Worm (Caenorhabditis elegans) whole organism, L3 larva: ENCODE measurements around the gene W03F8.6.

ENCODE experiments used
- R02D3.7 ChIP-seq: fragments of 150-350 bp; optimal IDR thresholded peaks from 2 replicates; lab custom pipeline; 2014; ENCODE audit warnings: missing biosample characterization, missing genetic modification characterization
- aly-2 ChIP-seq: fragments of 150-350 bp; optimal IDR thresholded peaks from 2 replicates; lab custom pipeline; 2014; ENCODE audit warnings: missing biosample characterization, missing genetic modification characterization
- ama-1 ChIP-seq: fragments of 150-350 bp; optimal IDR thresholded peaks from 2 replicates; lab custom pipeline; 2018
- ceh-28 ChIP-seq: fragments of 150-350 bp; optimal IDR thresholded peaks from 2 replicates; lab custom pipeline; 2014; ENCODE audit warnings: missing biosample characterization, missing genetic modification reagents, missing genetic modification characterization
- ceh-9 ChIP-seq: sonication (generic microtip); optimal IDR thresholded peaks from 2 replicates; lab custom pipeline; 2018; ENCODE audit warnings: missing biosample characterization, missing genetic modification characterization
- elt-2 ChIP-seq: sonication (generic microtip); optimal IDR thresholded peaks from 2 replicates; lab custom pipeline; 2016; ENCODE audit warnings: missing genetic modification reagents, mild to moderate bottlenecking, missing genetic modification characterization, missing compliant biosample characterization
- fkh-10 ChIP-seq: sonication (generic microtip); optimal IDR thresholded peaks from 2 replicates; lab custom pipeline; 2017; ENCODE audit warnings: missing biosample characterization, missing genetic modification reagents, missing genetic modification characterization
- fos-1 ChIP-seq: fragments of 150-350 bp; optimal IDR thresholded peaks from 2 replicates; lab custom pipeline; 2014; ENCODE audit warnings: missing biosample characterization, missing genetic modification characterization
- lin-15B ChIP-seq: fragments of 150-350 bp; optimal IDR thresholded peaks from 2 replicates; lab custom pipeline; 2014; ENCODE audit warnings: missing biosample characterization, missing genetic modification characterization
- lin-39 ChIP-seq: fragments of 150-350 bp; optimal IDR thresholded peaks from 2 replicates; lab custom pipeline; 2018; ENCODE audit warnings: missing biosample characterization, missing genetic modification reagents, missing genetic modification characterization
- mml-1 ChIP-seq: fragments of 150-350 bp; sonication (generic microtip); optimal IDR thresholded peaks from 3 replicates; lab custom pipeline; 2014; ENCODE audit warnings: missing biosample characterization, missing genetic modification characterization
- nfya-1 ChIP-seq: sonication (generic microtip); optimal IDR thresholded peaks from 2 replicates; lab custom pipeline; 2017; ENCODE audit warnings: missing genetic modification characterization, mild to moderate bottlenecking, missing compliant biosample characterization, antibody characterized with exemption, moderate library complexity; ENCODE audit not compliant: insufficient read depth
- nhr-11 ChIP-seq: fragments of 150-350 bp; optimal IDR thresholded peaks from 2 replicates; lab custom pipeline; 2014; ENCODE audit warnings: missing biosample characterization, missing genetic modification characterization
- nhr-12 ChIP-seq: fragments of 150-350 bp; optimal IDR thresholded peaks from 2 replicates; lab custom pipeline; 2014; ENCODE audit warnings: missing biosample characterization, missing genetic modification characterization
- nhr-23 ChIP-seq: fragments of 150-350 bp; optimal IDR thresholded peaks from 2 replicates; lab custom pipeline; 2014; ENCODE audit warnings: missing biosample characterization, missing genetic modification reagents, missing genetic modification characterization
- nhr-237 ChIP-seq: fragments of 150-350 bp; optimal IDR thresholded peaks from 2 replicates; lab custom pipeline; 2014; ENCODE audit warnings: missing biosample characterization, missing genetic modification characterization
- nhr-25 ChIP-seq: sonication (generic microtip); optimal IDR thresholded peaks from 2 replicates; lab custom pipeline; 2017; ENCODE audit warnings: missing biosample characterization, missing genetic modification characterization
- nhr-28 ChIP-seq: fragments of 150-350 bp; optimal IDR thresholded peaks from 2 replicates; lab custom pipeline; 2014; ENCODE audit warnings: missing biosample characterization, missing genetic modification characterization
- nhr-43 ChIP-seq: sonication (generic microtip); optimal IDR thresholded peaks from 2 replicates; lab custom pipeline; 2016; ENCODE audit warnings: mild to moderate bottlenecking, missing genetic modification characterization, missing compliant biosample characterization; ENCODE audit not compliant: poor library complexity, severe bottlenecking
- nhr-76 ChIP-seq: fragments of 150-350 bp; sonication (generic microtip); optimal IDR thresholded peaks from 5 replicates; lab custom pipeline; 2014; ENCODE audit warnings: missing biosample characterization, missing genetic modification characterization
- nhr-77 ChIP-seq: fragments of 150-350 bp; optimal IDR thresholded peaks from 2 replicates; lab custom pipeline; 2014; ENCODE audit warnings: missing biosample characterization, missing genetic modification characterization
- skn-1 ChIP-seq: fragments of 150-350 bp; optimal IDR thresholded peaks from 2 replicates; lab custom pipeline; 2014; ENCODE audit warnings: missing biosample characterization, missing genetic modification characterization
- snpc-4 ChIP-seq: fragments of 150-350 bp; optimal IDR thresholded peaks from 2 replicates; lab custom pipeline; 2014; ENCODE audit warnings: missing biosample characterization, missing genetic modification characterization
- tbx-2 ChIP-seq: sonication (generic microtip); optimal IDR thresholded peaks from 2 replicates; lab custom pipeline; 2016; ENCODE audit warnings: mild to moderate bottlenecking, missing genetic modification characterization, missing compliant biosample characterization
- ztf-11 ChIP-seq: fragments of 150-350 bp; optimal IDR thresholded peaks from 2 replicates; lab custom pipeline; 2014; ENCODE audit warnings: missing biosample characterization, missing genetic modification characterization

Gene W03F8.6

ce11 chrIV:5139189-5139588 lies 47.2 kb downstream of the W03F8.6 start:
- TF ChIP-seq elt-2 (tag; lab: Kevin White, UChicago) = no peak
- no peak for TF ChIP-seq fos-1 (tag; lab: Kevin White, UChicago)
- no peak for TF ChIP-seq snpc-4
- TF ChIP-seq fkh-10 (GFP tag; lab: Kevin White, UChicago) = peak; percentile 52
- no peak for TF ChIP-seq lin-15B (tag; lab: Kevin White, UChicago)
- no peak for TF ChIP-seq ceh-28 (tag; lab: Kevin White, UChicago)
- no peak for TF ChIP-seq R02D3.7 (tag; lab: Kevin White, UChicago)

ce11 chrIV:5137809-5138208 lies 48.6 kb downstream of the W03F8.6 start:
- TF ChIP-seq lin-39 (tag; lab: Kevin White, UChicago) = peak; percentile 43
- TF ChIP-seq ama-1 (lab: Kevin White, UChicago) = peak; percentile 13
- no peak for TF ChIP-seq skn-1 (tag; lab: Kevin White, UChicago)
- TF ChIP-seq nhr-43 = no peak
- no peak for TF ChIP-seq lin-15B (tag; lab: Kevin White, UChicago)
- peak; percentile 90 for TF ChIP-seq fkh-10 (GFP tag; lab: Kevin White, UChicago)
- TF ChIP-seq nhr-77 = no peak
- TF ChIP-seq ztf-11 (tag; lab: Kevin White, UChicago) = no peak
- TF ChIP-seq nhr-12 (tag; lab: Kevin White, UChicago) = no peak
- no peak for TF ChIP-seq nhr-76 (tag; lab: Kevin White, UChicago)
- TF ChIP-seq nfya-1 (tag; lab: Kevin White, UChicago) = peak; percentile 43
- no peak for TF ChIP-seq aly-2 (tag; lab: Kevin White, UChicago)
- TF ChIP-seq nhr-28 (tag; lab: Kevin White, UChicago) = no peak

DNA sequence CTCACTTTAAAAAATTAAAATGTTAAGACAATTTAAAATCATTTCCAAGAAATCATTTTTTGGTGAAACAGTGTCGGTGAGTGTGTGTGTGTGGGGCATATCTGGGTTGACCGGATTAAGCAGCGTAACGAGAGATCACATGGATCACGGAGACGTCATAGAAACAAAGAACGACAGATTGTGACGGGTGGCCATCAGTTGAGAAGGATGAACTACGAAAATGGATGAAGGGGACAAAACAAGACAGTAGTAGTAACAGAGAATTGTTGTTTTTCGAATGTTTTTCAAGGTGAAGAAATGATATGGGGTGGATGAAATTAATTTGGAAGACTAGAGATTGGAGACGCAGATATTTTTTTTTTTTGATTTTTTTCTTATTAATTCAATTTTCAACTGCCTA lies 49.9 kb downstream of the W03F8.6 start:
- TF ChIP-seq nhr-11 (tag; lab: Kevin White, UChicago) (no peak), nhr-237 (no peak), mml-1 (tag; lab: Kevin White, UChicago) (no peak), nhr-25 (tag; lab: Kevin White, UChicago) (peak; percentile 41), nhr-23 (tag; lab: Kevin White, UChicago) (peak; percentile 63), ceh-9 (tag; lab: Kevin White, UChicago) (no peak), tbx-2 (tag; lab: Kevin White, UChicago) (no peak)
